Fruit fly (Drosophila melanogaster): Measurements from ENCODE around the gene Mob2.

dm6 chr3L:11542437-11542836, 19.6 kb downstream of the Mob2 start:
- TF ChIP-seq CG14655 (GFP tag; optimal IDR thresholded peaks at IDR 0.05): no peak
- no peak for TF ChIP-seq Pif1B (GFP tag; optimal IDR thresholded peaks at IDR 0.05)
- TF ChIP-seq CG4496 (GFP tag; IDR thresholded peaks at IDR 0.05): no peak
- TF ChIP-seq fd96Ca (GFP tag; IDR thresholded peaks at IDR 0.05): no peak
- no peak for TF ChIP-seq CG13204 (GFP tag; optimal IDR thresholded peaks at IDR 0.05)
- no peak for TF ChIP-seq CG17806 (tag; optimal IDR thresholded peaks at IDR 0.05)
- TF ChIP-seq CG12605 (GFP tag; IDR thresholded peaks at IDR 0.05): no peak
- no peak for TF ChIP-seq CG34367 (tag; optimal IDR thresholded peaks at IDR 0.05)

Data from whole organism, pupa.